Fruit fly (Drosophila melanogaster) whole organism: Measurements from ENCODE around the gene CG5068.

Experiments
- CG8478 ChIP-seq: fragments of >200 bp; optimal IDR thresholded peaks from 2 replicates; lab custom pipeline; 2018; ENCODE audit warnings: inconsistent platforms
- Dll ChIP-seq: fragments of >200 bp; optimal IDR thresholded peaks from 2 replicates; lab custom pipeline; 2017
- EcR ChIP-seq, 2 experiments: fragments of >200 bp; optimal IDR thresholded peaks; 2 replicates each; lab custom pipeline; 2017; ENCODE audit warnings: missing biosample characterization in 2 of 2, missing genetic modification characterization in 2 of 2, missing genetic modification reagents in 2 of 2
- pan ChIP-seq: fragments of >200 bp; optimal IDR thresholded peaks from 2 replicates; lab custom pipeline; 2017
- psq ChIP-seq: fragments of >200 bp; optimal IDR thresholded peaks from 2 replicates; lab custom pipeline; 2017
- usp ChIP-seq: fragments of >200 bp; optimal IDR thresholded peaks from 2 replicates; lab custom pipeline; 2017; ENCODE audit warnings: missing biosample characterization, missing genetic modification characterization, mixed read lengths

The CG5068 gene

DNA sequence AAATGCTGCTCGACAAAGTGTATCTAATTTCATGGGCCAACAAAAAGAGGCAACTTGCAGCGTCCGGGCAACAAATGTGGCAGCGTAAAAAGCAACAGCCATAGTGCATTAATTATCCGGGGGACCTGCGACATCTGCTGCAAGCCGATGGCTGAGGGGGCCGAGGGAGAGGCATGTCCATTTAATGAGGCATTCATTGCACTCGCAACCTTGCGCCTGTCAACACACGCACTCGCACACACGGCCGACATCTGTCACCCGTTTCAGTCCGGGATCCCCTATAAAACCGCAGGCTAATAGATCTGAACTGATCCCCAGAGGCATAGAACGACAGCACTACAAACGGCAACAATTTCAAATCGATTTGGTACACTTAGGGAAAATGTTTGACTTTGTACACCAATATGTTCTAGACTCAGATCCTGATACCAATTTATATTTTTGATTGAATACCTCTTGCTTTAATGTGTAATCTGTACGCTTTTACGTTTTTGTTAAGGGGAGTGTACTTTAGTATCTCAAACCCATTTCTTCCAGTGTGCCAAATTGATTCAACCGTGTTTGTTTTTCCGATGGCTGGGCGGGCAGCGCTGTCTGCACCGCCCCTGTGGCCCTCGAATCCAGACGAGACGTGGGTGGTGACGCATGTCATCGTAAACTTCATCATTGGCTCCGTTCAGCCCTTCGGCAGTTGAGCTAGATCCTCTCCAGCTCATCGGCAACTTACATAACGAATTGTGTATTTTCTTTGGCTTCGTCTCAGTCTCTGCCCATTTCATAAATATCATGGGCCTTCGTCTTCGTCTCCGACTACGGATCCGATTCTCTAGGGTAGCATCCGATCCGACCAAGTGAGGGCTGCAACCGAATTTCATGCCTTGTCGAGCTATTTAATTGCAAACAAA, 25.2 kb downstream of the CG5068 start:
- TF ChIP-seq usp (GFP tag; lab: Kevin White, UChicago) (no peak), EcR (GFP tag; optimal IDR thresholded peaks at IDR 0.05; lab: Kevin White, UChicago) (no peak), pan (lab: Kevin White, UChicago) (no peak), Dll (no peak), CG8478 (no peak), psq (no peak)

DNA sequence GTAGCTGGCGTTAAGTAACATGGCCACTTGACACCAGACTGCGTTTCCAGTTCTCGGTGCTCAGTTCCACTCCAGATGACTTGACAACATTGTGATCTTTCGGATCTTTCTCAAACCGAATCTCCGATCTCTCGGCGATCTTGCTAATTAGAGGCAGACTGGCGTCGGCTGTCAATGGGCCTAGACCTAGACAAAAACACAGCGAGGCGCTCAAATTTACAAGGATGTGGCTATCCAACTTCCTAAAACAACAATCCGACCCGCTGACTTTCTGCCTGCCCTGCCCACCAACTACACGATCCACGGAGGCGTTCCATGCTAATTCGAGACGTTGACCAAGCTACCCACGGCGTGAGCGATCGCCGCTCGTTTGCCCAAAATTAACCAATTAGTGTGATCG, 27.2 kb downstream of the CG5068 start:
- no peak for TF ChIP-seq psq
- no peak for TF ChIP-seq CG8478
- TF ChIP-seq usp (GFP tag; lab: Kevin White, UChicago): no peak
- no peak for TF ChIP-seq EcR (GFP tag; optimal IDR thresholded peaks at IDR 0.05; lab: Kevin White, UChicago)
- no peak for TF ChIP-seq pan (lab: Kevin White, UChicago)
- no peak for TF ChIP-seq Dll

dm6 chr3L:9017414-9017813, 30.9 kb downstream of the CG5068 start:
- TF ChIP-seq Dll: no peak
- TF ChIP-seq pan (lab: Kevin White, UChicago): no peak
- no peak for TF ChIP-seq usp (GFP tag; lab: Kevin White, UChicago)
- TF ChIP-seq psq: no peak
- no peak for TF ChIP-seq EcR (GFP tag; optimal IDR thresholded peaks at IDR 0.05; lab: Kevin White, UChicago)
- TF ChIP-seq CG8478: no peak

DNA sequence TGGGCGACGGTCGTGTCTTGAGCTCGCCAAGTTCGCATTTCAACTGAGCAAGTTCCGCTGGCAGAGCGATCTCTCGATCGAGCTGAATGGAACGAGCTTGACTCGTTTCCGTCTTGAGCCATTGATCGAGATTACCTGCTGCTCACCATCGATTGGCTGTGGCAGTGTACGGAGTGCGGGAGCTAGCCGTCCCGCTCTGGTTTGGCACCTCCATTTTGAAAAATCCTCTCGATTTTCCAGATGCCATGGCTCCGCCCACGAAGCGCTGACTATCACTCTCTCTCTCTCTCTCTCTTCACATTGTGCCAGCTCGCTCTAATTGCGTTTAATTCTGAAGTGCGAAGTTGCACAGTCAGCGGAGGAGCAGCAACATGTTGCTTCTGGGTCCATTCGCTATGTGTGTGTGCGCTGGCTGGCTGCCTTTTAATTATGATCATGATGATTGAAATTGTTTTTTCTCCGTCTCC, 32.7 kb downstream of the CG5068 start, which contains the start of gene Doc2:
Gene Doc2 (minus strand): TSS at position 51 of the 467 bp plus-strand sequence.
- peak; percentile 30 for TF ChIP-seq CG8478
- TF ChIP-seq pan (lab: Kevin White, UChicago): no peak
- no peak for TF ChIP-seq psq
- TF ChIP-seq EcR (GFP tag; optimal IDR thresholded peaks at IDR 0.05; lab: Kevin White, UChicago): no peak
- peak; percentile 24 for TF ChIP-seq Dll

DNA sequence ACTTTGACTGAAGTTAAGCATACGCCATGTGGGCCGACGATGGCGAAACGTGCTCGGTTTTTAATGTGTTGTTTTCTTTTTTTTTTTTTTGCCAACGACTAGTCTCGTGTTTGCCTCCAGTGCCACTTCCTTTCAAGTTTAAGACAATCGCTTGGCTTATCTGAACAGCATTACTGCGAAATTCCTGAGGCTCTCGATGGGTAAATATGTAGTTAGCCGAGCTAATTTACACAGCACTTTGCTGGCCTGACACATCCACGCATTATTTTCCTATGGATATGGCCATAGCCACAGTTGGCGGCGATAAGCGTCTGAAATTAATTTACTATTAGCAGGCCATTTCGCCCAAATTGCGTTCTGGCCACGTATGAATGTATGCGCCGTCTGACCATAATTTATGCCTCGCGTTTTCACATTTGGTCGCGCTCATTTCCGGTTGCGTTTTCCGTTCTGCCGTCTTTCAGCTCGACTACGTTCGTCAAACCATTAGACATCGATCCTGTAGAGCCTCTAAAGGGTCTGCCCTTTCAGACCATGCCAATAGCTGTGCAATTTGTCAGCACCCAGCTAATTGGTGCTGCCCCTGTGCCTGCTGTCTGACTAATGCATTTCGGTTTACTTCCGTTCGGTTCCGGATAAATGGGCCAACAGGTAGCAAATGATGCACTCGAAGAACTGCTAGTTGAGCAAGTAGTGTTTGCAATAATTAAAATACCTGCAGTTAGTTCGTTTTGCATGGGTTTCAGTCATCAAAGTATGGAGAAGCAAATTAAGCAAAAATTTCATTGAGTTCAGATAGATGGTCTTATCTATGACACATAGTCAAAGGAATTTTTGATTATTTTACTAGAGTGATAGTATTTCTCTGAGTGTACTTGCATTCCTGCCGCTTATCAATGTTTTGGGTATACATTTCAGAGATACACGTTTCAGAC, 34.2 kb downstream of the CG5068 start:
- TF ChIP-seq CG8478 (no peak), pan (lab: Kevin White, UChicago) (no peak), usp (GFP tag; lab: Kevin White, UChicago) (no peak), Dll (no peak), EcR (GFP tag; optimal IDR thresholded peaks at IDR 0.05; lab: Kevin White, UChicago) (no peak), psq (no peak)

- TF ChIP-seq usp (GFP tag; lab: Kevin White, UChicago) (no peak), psq (no peak), pan (lab: Kevin White, UChicago) (no peak), Dll (no peak), CG8478 (no peak), EcR (GFP tag; optimal IDR thresholded peaks at IDR 0.05; lab: Kevin White, UChicago) (no peak)
These were observed 37.1 kb downstream of the CG5068 start for dm6 chr3L:9023627-9024026.

DNA sequence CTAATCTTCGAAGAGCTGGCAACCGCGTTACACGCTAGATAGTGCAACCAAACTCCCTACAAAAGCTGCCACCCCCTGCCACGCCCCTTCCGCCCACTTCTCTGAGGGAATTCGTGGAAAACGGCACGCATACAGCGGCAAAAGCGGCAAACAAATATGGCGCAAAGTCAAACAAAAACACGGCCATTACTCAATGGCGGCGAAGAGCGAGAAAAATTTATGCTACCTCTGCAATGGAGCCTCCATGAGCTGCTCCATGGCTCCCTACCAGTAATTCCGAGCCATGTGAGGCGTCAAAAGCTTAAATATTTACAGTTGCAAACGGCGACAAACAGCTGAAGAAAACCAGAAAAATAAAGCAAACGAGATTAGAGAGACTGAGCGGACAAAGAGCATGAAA, 38.2 kb downstream of the CG5068 start:
- TF ChIP-seq Dll (no peak), usp (GFP tag; lab: Kevin White, UChicago) (no peak)

dm6 chr3L:9025178-9025577, 38.7 kb downstream of the CG5068 start:
- TF ChIP-seq EcR (GFP tag; optimal IDR thresholded peaks at IDR 0.05; lab: Kevin White, UChicago) (no peak), psq (no peak), usp (GFP tag; lab: Kevin White, UChicago) (no peak), pan (lab: Kevin White, UChicago) (no peak), Dll (no peak), CG8478 (no peak)

DNA sequence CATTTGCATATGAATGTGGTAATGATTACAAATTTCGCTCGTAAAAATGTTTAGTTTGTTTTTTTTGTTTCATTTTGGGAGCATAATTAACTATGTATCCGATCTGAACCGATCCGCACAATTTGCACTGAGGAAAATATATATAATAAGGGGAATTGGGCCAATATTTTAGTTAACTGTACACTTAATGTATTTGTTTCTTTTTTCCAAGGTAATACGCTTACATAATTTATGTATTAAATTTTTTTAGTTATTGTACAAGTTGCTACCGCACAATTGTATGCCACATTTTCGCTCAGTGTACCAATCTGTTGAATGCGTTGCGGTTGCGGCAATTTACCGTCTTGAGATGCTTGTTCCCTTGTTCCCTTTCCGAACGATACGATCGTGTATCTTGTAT, 39.2 kb downstream of the CG5068 start:
- no peak for TF ChIP-seq usp (GFP tag; lab: Kevin White, UChicago)
- no peak for TF ChIP-seq CG8478
- TF ChIP-seq psq: no peak
- no peak for TF ChIP-seq Dll
- no peak for TF ChIP-seq EcR (GFP tag; optimal IDR thresholded peaks at IDR 0.05; lab: Kevin White, UChicago)
- TF ChIP-seq pan (lab: Kevin White, UChicago): no peak

dm6 chr3L:9026568-9026967, 40.1 kb downstream of the CG5068 start:
- TF ChIP-seq CG8478 (no peak), Dll (no peak), EcR (GFP tag; optimal IDR thresholded peaks at IDR 0.05; lab: Kevin White, UChicago) (no peak), psq (no peak), pan (lab: Kevin White, UChicago) (no peak), usp (GFP tag; lab: Kevin White, UChicago) (no peak)

dm6 chr3L:9027122-9027696, 40.7 kb downstream of the CG5068 start:
- TF ChIP-seq pan (lab: Kevin White, UChicago) (no peak), CG8478 (no peak), psq (no peak)

DNA sequence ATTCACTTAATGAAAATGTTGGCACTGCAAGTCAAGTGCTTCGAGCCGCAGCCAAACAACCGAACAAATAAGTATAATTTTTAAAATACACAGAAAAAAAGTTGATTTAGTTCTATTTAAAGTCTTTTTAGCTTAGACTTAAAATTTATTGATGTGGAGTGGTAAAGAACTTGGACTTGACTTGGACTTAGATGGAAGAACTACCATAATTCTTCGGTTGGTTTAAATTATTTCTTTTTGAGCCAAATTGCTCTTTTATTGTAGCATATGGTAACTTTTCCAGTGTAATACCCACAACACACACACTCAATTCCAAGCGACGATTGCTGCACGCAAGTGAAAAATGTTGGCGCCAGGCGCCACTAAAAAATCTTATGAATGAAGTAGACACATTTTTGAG, 41.5 kb downstream of the CG5068 start:
- TF ChIP-seq Dll (no peak), EcR (GFP tag; optimal IDR thresholded peaks at IDR 0.05; lab: Kevin White, UChicago) (no peak), pan (lab: Kevin White, UChicago) (no peak), usp (GFP tag; lab: Kevin White, UChicago) (no peak), CG8478 (no peak), psq (no peak)
